Worm (Caenorhabditis elegans): ENCODE data around the gene unc-71.
A peak's percentile ranks its signal among the peaks of the same experiment; 100 is the strongest.

Gene unc-71

DNA sequence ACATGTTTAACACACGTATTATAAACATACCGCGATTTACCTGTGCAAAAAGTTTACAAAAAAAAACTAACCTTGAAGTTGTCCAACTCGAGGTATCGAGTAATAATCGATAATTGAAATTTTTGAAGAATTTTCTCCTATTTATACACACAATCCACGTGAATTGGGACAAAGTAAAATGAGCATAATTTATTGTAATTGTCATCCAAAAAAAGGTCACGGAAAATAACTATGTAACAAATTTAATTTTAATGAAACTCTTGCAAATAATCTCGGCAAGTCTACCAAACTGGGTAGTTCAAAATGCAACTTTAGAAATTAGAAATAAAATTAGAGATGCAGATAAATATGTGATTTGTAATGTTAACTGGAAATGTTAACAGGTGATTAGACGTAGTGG, 36.1 kb downstream of the unc-71 start, which contains the start of gene Y37D8A.5:
Y37D8A.5 (minus strand) TSS at position 101 of the 400 bp plus-strand sequence.
- TF ChIP-seq nfyb-1 (GFP tag; IDR thresholded peaks at IDR 0.05) (no peak), hmg-20 (GFP tag; IDR thresholded peaks at IDR 0.05) (no peak), F57A8.1 (GFP tag; optimal IDR thresholded peaks at IDR 0.05) (no peak), gei-17 (GFP tag; optimal IDR thresholded peaks at IDR 0.05) (no peak), F23B12.7 (tag; optimal IDR thresholded peaks at IDR 0.05; ENCODE audit: insufficient read depth) (no peak), akir-1 (GFP tag; optimal IDR thresholded peaks at IDR 0.05) (no peak), pha-4 (tag; optimal IDR thresholded peaks at IDR 0.05) (no peak), Y56A3A.18 (GFP tag; IDR thresholded peaks at IDR 0.05) (no peak), hsf-1 (GFP tag; IDR thresholded peaks at IDR 0.05) (no peak), F52B5.7 (tag; optimal IDR thresholded peaks at IDR 0.05) (no peak), bed-2 (GFP tag; IDR thresholded peaks at IDR 0.05) (no peak), snpc-4 (GFP tag; optimal IDR thresholded peaks at IDR 0.05) (no peak), snpc-4 (tag; optimal IDR thresholded peaks at IDR 0.05) (no peak)

DNA sequence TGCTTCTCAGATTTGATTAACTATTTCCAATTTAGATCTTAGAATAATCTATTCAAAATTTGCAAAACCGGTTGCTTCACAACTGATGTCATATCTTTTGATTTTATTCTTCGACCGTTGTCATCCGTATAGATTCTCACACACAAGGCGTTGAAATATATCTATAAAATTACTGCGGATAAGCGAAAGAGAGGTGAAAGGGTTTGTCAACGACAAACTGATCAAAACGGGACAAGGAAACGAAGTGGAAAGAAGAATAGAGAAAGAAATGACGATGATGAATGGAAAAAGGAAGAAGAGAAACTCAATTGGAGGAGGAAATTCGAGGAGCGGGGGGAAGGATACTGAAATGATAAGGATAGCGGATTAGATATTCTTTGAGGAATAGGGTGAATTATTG, 40.5 kb downstream of the unc-71 start:
- TF ChIP-seq atf-7 (tag; optimal IDR thresholded peaks at IDR 0.05) = no peak
- no peak for TF ChIP-seq F39B2.1 (GFP tag; IDR thresholded peaks at IDR 0.05)
- TF ChIP-seq athp-1 (tag; optimal IDR thresholded peaks at IDR 0.05) = no peak
- no peak for TF ChIP-seq ztf-26 (tag; optimal IDR thresholded peaks at IDR 0.05)
- TF ChIP-seq ztf-28 (GFP tag; IDR thresholded peaks at IDR 0.05) = no peak
- TF ChIP-seq him-1 (tag; optimal IDR thresholded peaks at IDR 0.05) = no peak
- TF ChIP-seq ceh-79 (tag; optimal IDR thresholded peaks at IDR 0.05) = no peak
- TF ChIP-seq hlh-12 (tag; optimal IDR thresholded peaks at IDR 0.05) = no peak
- TF ChIP-seq attf-6 (GFP tag; IDR thresholded peaks at IDR 0.05) = no peak
- TF ChIP-seq sptf-2 (GFP tag; optimal IDR thresholded peaks at IDR 0.05) = no peak
- no peak for TF ChIP-seq Y79H2A.3 (GFP tag; conservative IDR thresholded peaks at IDR 0.05)
- TF ChIP-seq ztf-6 (GFP tag; IDR thresholded peaks at IDR 0.05) = no peak
- TF ChIP-seq nfya-2 (GFP tag; IDR thresholded peaks at IDR 0.05) = no peak
- TF ChIP-seq sdz-38 (tag; optimal IDR thresholded peaks at IDR 0.05) = no peak
- TF ChIP-seq aptf-2 (GFP tag; conservative IDR thresholded peaks at IDR 0.05) = no peak
- TF ChIP-seq xnd-1 (tag; optimal IDR thresholded peaks at IDR 0.05) = no peak
- no peak for TF ChIP-seq tbx-9 (tag; optimal IDR thresholded peaks at IDR 0.05; ENCODE audit: borderline replicate concordance)

DNA sequence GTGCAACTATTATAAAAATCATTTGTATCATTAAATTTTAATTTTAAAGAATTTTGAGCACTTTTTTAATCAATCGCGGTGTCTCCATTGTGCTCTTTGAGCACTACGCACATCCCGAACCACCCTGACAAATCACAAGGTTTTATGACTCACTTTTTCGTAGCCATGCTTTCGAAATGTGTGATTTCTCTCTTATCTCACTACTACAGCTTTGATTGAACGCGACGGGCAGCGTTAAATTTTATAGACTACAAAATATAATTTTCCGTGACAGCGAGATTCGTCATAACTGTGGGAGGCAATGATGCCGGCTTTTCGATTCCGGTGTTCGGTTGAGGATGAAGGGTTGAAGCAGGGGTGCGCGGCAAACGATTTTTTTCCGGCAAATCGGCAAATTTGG, 41.8 kb downstream of the unc-71 start:
- 0 out of 2 replicates have a peak, but pooled peaks have one; percentile 24 for TF ChIP-seq nfyb-1 (GFP tag; IDR thresholded peaks at IDR 0.05)
- TF ChIP-seq dpl-1 (GFP tag; optimal IDR thresholded peaks at IDR 0.05) = no peak
- TF ChIP-seq Y53F4B.3 (GFP tag; IDR thresholded peaks at IDR 0.05) = no peak
- TF ChIP-seq dox-1 (GFP tag; IDR thresholded peaks at IDR 0.05) = no peak
- TF ChIP-seq egrh-3 (GFP tag; IDR thresholded peaks at IDR 0.05) = no peak
- TF ChIP-seq cebp-1 (GFP tag; IDR thresholded peaks at IDR 0.05) = no peak
- peak; percentile 40 for TF ChIP-seq cebp-1 (tag; optimal IDR thresholded peaks at IDR 0.05)
- no peak for TF ChIP-seq sea-2 (GFP tag; IDR thresholded peaks at IDR 0.05)
- no peak for TF ChIP-seq F57A8.1 (GFP tag; optimal IDR thresholded peaks at IDR 0.05)
- no peak for TF ChIP-seq atf-7 (tag; optimal IDR thresholded peaks at IDR 0.05)
- TF ChIP-seq B0019.2 (GFP tag; conservative IDR thresholded peaks at IDR 0.05) = no peak
- TF ChIP-seq mel-28 (tag; optimal IDR thresholded peaks at IDR 0.05; ENCODE audit: borderline replicate concordance) = no peak
- TF ChIP-seq F39B2.1 (GFP tag; IDR thresholded peaks at IDR 0.05) = no peak
- no peak for TF ChIP-seq ceh-40 (GFP tag; IDR thresholded peaks at IDR 0.05)
- no peak for TF ChIP-seq ceh-100 (GFP tag; IDR thresholded peaks at IDR 0.05)
- TF ChIP-seq C06A6.2 (GFP tag; conservative IDR thresholded peaks at IDR 0.05) = no peak
- peak in 1 of 2 experiments; percentile 18 for TF ChIP-seq let-607 (tag; optimal IDR thresholded peaks at IDR 0.05)
- no peak for TF ChIP-seq K12H6.12 (tag; optimal IDR thresholded peaks at IDR 0.05)
- TF ChIP-seq ekl-4 (GFP tag; IDR thresholded peaks at IDR 0.05) = no peak
- TF ChIP-seq die-1 (tag; optimal IDR thresholded peaks at IDR 0.05) = no peak
- TF ChIP-seq efl-1 (GFP tag; optimal IDR thresholded peaks at IDR 0.05) = no peak
- no peak for TF ChIP-seq sdz-38 (tag; optimal IDR thresholded peaks at IDR 0.05)
- peak; percentile 69 for TF ChIP-seq nhr-80 (tag; optimal IDR thresholded peaks at IDR 0.05)
- no peak for TF ChIP-seq hmg-1.2 (GFP tag; IDR thresholded peaks at IDR 0.05)

All from whole organism, young adult.